Fruit fly (Drosophila melanogaster) whole organism, embryonic: ENCODE measurements around the gene CG9672.
A peak's percentile ranks its signal among the peaks of the same experiment; 100 is the strongest.

Source experiments
- ATbp ChIP-seq: fragments of 200-800 bp; sonication (Bioruptor generic); optimal IDR thresholded peaks from 2 replicates; lab custom pipeline; 2017; ENCODE audit warnings: missing biosample characterization, mild to moderate bottlenecking, missing genetic modification characterization, missing genetic modification reagents
- Abd-B ChIP-seq: fragments of 200-800 bp; sonication (Bioruptor generic); optimal IDR thresholded peaks from 2 replicates; lab custom pipeline; 2018; ENCODE audit warnings: missing biosample characterization, mild to moderate bottlenecking, missing genetic modification characterization, moderate library complexity
- Adf1 ChIP-seq: fragments of 200-800 bp; sonication (Bioruptor generic); IDR thresholded peaks from 2 replicates; pipeline ENCODE4 v1.3.6; 2022; ENCODE audit warnings: missing biosample characterization, missing genetic modification characterization
- Atf3 ChIP-seq: fragments of 200-800 bp; sonication (Bioruptor generic); optimal IDR thresholded peaks from 3 replicates; lab custom pipeline; 2016; ENCODE audit warnings: missing biosample characterization, missing genetic modification characterization
- B-H2 ChIP-seq: fragments of 200-800 bp; sonication (Bioruptor generic); optimal IDR thresholded peaks from 2 replicates; lab custom pipeline; 2018; ENCODE audit warnings: missing biosample characterization, mild to moderate bottlenecking, missing genetic modification characterization
- CG11560 ChIP-seq: fragments of 200-800 bp; sonication (Bioruptor generic); IDR thresholded peaks from 3 replicates; pipeline ENCODE4 v1.3.6; 2022; ENCODE audit warnings: missing biosample characterization, missing genetic modification characterization
- CG12155 ChIP-seq: fragments of 200-800 bp; sonication (Bioruptor generic); optimal IDR thresholded peaks from 3 replicates; lab custom pipeline; 2016; ENCODE audit warnings: missing biosample characterization, missing genetic modification characterization
- CG12942 ChIP-seq: fragments of 200-800 bp; sonication (Bioruptor generic); optimal IDR thresholded peaks from 3 replicates; lab custom pipeline; 2016; ENCODE audit warnings: missing biosample characterization, missing genetic modification characterization
- CG15479 ChIP-seq: fragments of 200-800 bp; sonication (Bioruptor generic); optimal IDR thresholded peaks from 3 replicates; lab custom pipeline; 2019; ENCODE audit warnings: missing biosample characterization, mild to moderate bottlenecking, missing genetic modification characterization, moderate library complexity
- CG1603 ChIP-seq: fragments of 200-800 bp; sonication (Bioruptor generic); optimal IDR thresholded peaks from 2 replicates; lab custom pipeline; 2019; ENCODE audit warnings: missing biosample characterization, mild to moderate bottlenecking, missing genetic modification characterization, moderate library complexity
- CG18619 ChIP-seq: fragments of 200-800 bp; sonication (Bioruptor generic); optimal IDR thresholded peaks from 3 replicates; lab custom pipeline; 2017; ENCODE audit warnings: missing biosample characterization, mild to moderate bottlenecking, missing genetic modification characterization
- CG2678 ChIP-seq: fragments of 200-800 bp; sonication (Bioruptor generic); optimal IDR thresholded peaks from 3 replicates; lab custom pipeline; 2019; ENCODE audit warnings: missing biosample characterization, mild to moderate bottlenecking, missing genetic modification characterization, moderate library complexity
- CG2712 ChIP-seq: fragments of 200-800 bp; optimal IDR thresholded peaks from 3 replicates; lab custom pipeline; 2019; ENCODE audit warnings: missing biosample characterization, mild to moderate bottlenecking, missing genetic modification characterization, moderate library complexity
- CG30020 ChIP-seq: fragments of 200-800 bp; optimal IDR thresholded peaks from 2 replicates; lab custom pipeline; 2019; ENCODE audit warnings: missing biosample characterization, mild to moderate bottlenecking, missing genetic modification characterization, moderate library complexity
- CG31224 ChIP-seq: fragments of 200-800 bp; sonication (Bioruptor generic); IDR thresholded peaks from 2 replicates; pipeline ENCODE4 v1.3.6; 2022; ENCODE audit warnings: missing biosample characterization, missing genetic modification characterization
- CG34224 ChIP-seq: fragments of 200-800 bp; sonication (Bioruptor generic); IDR thresholded peaks from 3 replicates; pipeline ENCODE4 v1.3.6; 2022; ENCODE audit warnings: missing biosample characterization, missing genetic modification characterization; ENCODE audit not compliant: partially characterized antibody
- CG5245 ChIP-seq: fragments of 200-800 bp; sonication (Bioruptor generic); optimal IDR thresholded peaks from 3 replicates; lab custom pipeline; 2016; ENCODE audit warnings: missing biosample characterization, missing genetic modification characterization
- CG7372 ChIP-seq: fragments of 200-800 bp; sonication (Bioruptor generic); IDR thresholded peaks from 2 replicates; pipeline ENCODE4 v1.3.6; 2022; ENCODE audit warnings: missing biosample characterization, missing genetic modification characterization
- CG7556 ChIP-seq: fragments of 200-800 bp; sonication (Bioruptor generic); optimal IDR thresholded peaks from 2 replicates; lab custom pipeline; 2017; ENCODE audit warnings: missing biosample characterization, mild to moderate bottlenecking, missing genetic modification characterization
- CG8290 ChIP-seq, 3 experiments: fragments of 200-800 bp; sonication (Bioruptor generic); optimal IDR thresholded peaks; 2 replicates each; lab custom pipeline; 2016 to 2019; ENCODE audit warnings: missing biosample characterization in 3 of 3, missing genetic modification characterization in 3 of 3, mild to moderate bottlenecking in 2 of 3, moderate library complexity in 1 of 3
- CG8944 ChIP-seq: fragments of 200-800 bp; sonication (Bioruptor generic); optimal IDR thresholded peaks from 3 replicates; lab custom pipeline; 2016; ENCODE audit warnings: missing biosample characterization, missing genetic modification characterization
- CG9609 ChIP-seq: fragments of 200-800 bp; sonication (Bioruptor generic); optimal IDR thresholded peaks from 3 replicates; lab custom pipeline; 2016; ENCODE audit warnings: missing biosample characterization, missing genetic modification characterization
- CG9817 ChIP-seq: fragments of 200-800 bp; sonication (Bioruptor generic); optimal IDR thresholded peaks from 2 replicates; lab custom pipeline; 2018; ENCODE audit warnings: missing biosample characterization, mild to moderate bottlenecking, missing genetic modification characterization, moderate library complexity
- CHES-1-like ChIP-seq: fragments of 200-800 bp; sonication (Bioruptor generic); optimal IDR thresholded peaks from 2 replicates; lab custom pipeline; 2016; ENCODE audit warnings: missing biosample characterization, missing genetic modification characterization
- Dfd ChIP-seq, 2 experiments: fragments of >200 bp; optimal IDR thresholded peaks; 2 replicates each; lab custom pipeline; 2017; ENCODE audit warnings: missing biosample characterization in 2 of 2, missing genetic modification characterization in 2 of 2
- Dip2 ChIP-seq: fragments of 200-800 bp; sonication (Bioruptor generic); IDR thresholded peaks from 2 replicates; pipeline ENCODE4 v1.3.6; 2022; ENCODE audit warnings: missing biosample characterization, missing genetic modification characterization
- Eip74EF ChIP-seq, 2 experiments: fragments of 200-800 bp in 1 of 2; fragments of >200 bp in 1 of 2; sonication (Bioruptor generic) in 1 of 2; optimal IDR thresholded peaks; 2 replicates each; lab custom pipeline; 2017 to 2019; ENCODE audit warnings: missing biosample characterization in 2 of 2, missing genetic modification characterization in 2 of 2, mild to moderate bottlenecking in 1 of 2, moderate library complexity in 1 of 2
- Fer3 ChIP-seq: fragments of 200-800 bp; sonication (Bioruptor generic); optimal IDR thresholded peaks from 2 replicates; lab custom pipeline; 2018; ENCODE audit warnings: missing biosample characterization, mild to moderate bottlenecking, missing genetic modification characterization, moderate library complexity
- Meics ChIP-seq: fragments of 200-800 bp; sonication (Bioruptor generic); optimal IDR thresholded peaks from 2 replicates; lab custom pipeline; 2017; ENCODE audit warnings: missing biosample characterization, mild to moderate bottlenecking, missing genetic modification characterization
- NC2β ChIP-seq: fragments of 200-800 bp; sonication (Bioruptor generic); optimal IDR thresholded peaks from 2 replicates; lab custom pipeline; 2016; ENCODE audit warnings: missing biosample characterization, missing genetic modification characterization
- Ptx1 ChIP-seq: fragments of 200-800 bp; sonication (Bioruptor generic); IDR thresholded peaks from 2 replicates; pipeline ENCODE4 v1.3.6; 2022; ENCODE audit warnings: missing biosample characterization, missing genetic modification characterization
- Sox102F ChIP-seq: fragments of 200-800 bp; sonication (Bioruptor generic); optimal IDR thresholded peaks from 2 replicates; lab custom pipeline; 2018; ENCODE audit warnings: missing biosample characterization, mild to moderate bottlenecking, missing genetic modification characterization, moderate library complexity
- Ssrp ChIP-seq: fragments of 200-800 bp; sonication (Bioruptor generic); optimal IDR thresholded peaks from 2 replicates; lab custom pipeline; 2018; ENCODE audit warnings: missing biosample characterization, mild to moderate bottlenecking, missing genetic modification characterization, moderate library complexity
- Usf ChIP-seq: fragments of 200-800 bp; sonication (Bioruptor generic); optimal IDR thresholded peaks from 2 replicates; lab custom pipeline; 2017; ENCODE audit warnings: missing genotype, missing biosample characterization, missing genetic modification characterization
- YL-1 ChIP-seq: fragments of 200-800 bp; sonication (Bioruptor generic); optimal IDR thresholded peaks from 3 replicates; lab custom pipeline; 2017; ENCODE audit warnings: missing biosample characterization, mild to moderate bottlenecking, missing genetic modification characterization
- ewg ChIP-seq: fragments of 200-800 bp; sonication (Bioruptor generic); optimal IDR thresholded peaks from 3 replicates; lab custom pipeline; 2017; ENCODE audit warnings: mild to moderate bottlenecking, missing biosample characterization, missing genetic modification reagents, missing genetic modification characterization
- inv ChIP-seq: fragments of 200-800 bp; sonication (Bioruptor generic); IDR thresholded peaks from 2 replicates; pipeline ENCODE4 v1.3.6; 2022; ENCODE audit warnings: missing biosample characterization, missing genetic modification characterization; ENCODE audit not compliant: partially characterized antibody
- lmd ChIP-seq: fragments of 200-800 bp; sonication (Bioruptor generic); IDR thresholded peaks from 2 replicates; pipeline ENCODE4 v1.3.6; 2022; ENCODE audit warnings: missing biosample characterization, missing genetic modification characterization
- nerfin-2 ChIP-seq: fragments of 200-800 bp; sonication (Bioruptor generic); IDR thresholded peaks from 2 replicates; pipeline ENCODE4 v1.3.6; 2022; ENCODE audit warnings: missing biosample characterization, missing genetic modification characterization; ENCODE audit not compliant: partially characterized antibody
- prd ChIP-seq, 3 experiments: fragments of >200 bp in 2 of 3; fragments of 200-800 bp in 1 of 3; sonication (Bioruptor generic) in 1 of 3; optimal IDR thresholded peaks in 2 of 3; IDR thresholded peaks in 1 of 3; 2 replicates in 2 of 3; 3 replicates in 1 of 3; pipeline versions ENCODE4 v1.3.6 to Lab custom; 2017 to 2022; ENCODE audit warnings: missing biosample characterization in 1 of 3, missing genetic modification characterization in 1 of 3
- ranshi ChIP-seq: fragments of 200-800 bp; sonication (Bioruptor generic); IDR thresholded peaks from 2 replicates; pipeline ENCODE4 v1.3.6; 2022; ENCODE audit warnings: missing biosample characterization, missing genetic modification characterization
- ro ChIP-seq: fragments of 200-800 bp; sonication (Bioruptor generic); IDR thresholded peaks from 2 replicates; pipeline ENCODE4 v1.3.6; 2022; ENCODE audit warnings: missing biosample characterization, missing genetic modification characterization
- sd ChIP-seq: fragments of 200-800 bp; sonication (Bioruptor generic); optimal IDR thresholded peaks from 3 replicates; lab custom pipeline; 2018; ENCODE audit warnings: missing biosample characterization, mild to moderate bottlenecking, missing genetic modification characterization, moderate library complexity
- slbo ChIP-seq: fragments of 200-800 bp; sonication (Bioruptor generic); IDR thresholded peaks from 2 replicates; pipeline ENCODE4 v1.3.6; 2022; ENCODE audit warnings: missing biosample characterization, missing genetic modification characterization
- tgo ChIP-seq: fragments of 200-800 bp; sonication (Bioruptor generic); IDR thresholded peaks from 3 replicates; pipeline ENCODE4 v1.3.6; 2022; ENCODE audit warnings: missing biosample characterization, missing genetic modification characterization
- wdn ChIP-seq: fragments of 200-800 bp; sonication (Bioruptor generic); IDR thresholded peaks from 2 replicates; pipeline ENCODE4 v1.3.6; 2022; ENCODE audit warnings: missing biosample characterization, missing genetic modification characterization
- zfh2 ChIP-seq: fragments of 200-800 bp; sonication (Bioruptor generic); optimal IDR thresholded peaks from 2 replicates; lab custom pipeline; 2016; ENCODE audit warnings: missing biosample characterization, missing genetic modification characterization

CG9672 gene

DNA sequence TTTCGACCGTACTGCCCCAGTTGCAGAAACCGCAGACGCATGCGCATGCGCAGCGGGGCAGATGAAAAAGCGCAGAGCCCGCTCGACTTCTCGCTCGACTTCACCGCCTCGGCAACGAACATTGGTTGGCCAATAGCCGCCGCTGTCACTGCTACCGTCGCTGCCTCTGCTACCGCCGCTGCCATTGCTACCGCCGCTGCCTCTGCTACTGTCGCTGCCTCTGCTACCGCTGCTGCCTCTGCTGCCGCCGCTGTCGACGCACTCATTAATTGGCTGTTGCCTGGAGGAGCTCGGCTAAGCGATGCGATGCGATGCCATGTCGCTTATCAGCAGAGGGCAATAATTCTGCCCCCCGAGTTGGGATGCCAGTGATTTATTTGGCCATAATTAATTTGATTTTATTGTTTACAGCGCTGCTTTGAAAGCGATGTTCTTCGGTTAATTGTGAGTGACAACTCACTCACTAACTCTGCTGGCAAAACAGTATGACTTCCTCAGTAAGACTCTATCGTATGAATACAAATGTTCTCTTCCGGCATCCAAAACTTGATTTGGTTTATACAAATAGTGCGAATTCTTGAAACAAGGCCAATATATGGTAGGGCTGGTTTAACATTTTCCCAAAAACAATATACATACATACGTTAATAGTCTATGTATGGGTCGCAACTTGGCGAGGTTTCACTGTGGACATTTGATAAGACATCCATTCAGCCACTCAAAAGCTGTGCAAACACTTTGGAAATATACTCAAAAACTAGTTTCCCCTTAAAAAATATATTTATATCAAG lies 35.8 kb downstream of the CG9672 start (continued):
- peak; percentile 3 for TF ChIP-seq CG2712
- no peak for TF ChIP-seq CG15479 (GFP tag; lab: Kevin White, UChicago)
- TF ChIP-seq CG7372: no peak
- TF ChIP-seq CG7556 (GFP tag; lab: Kevin White, UChicago): peak; percentile 20
- peak; percentile 97 for TF ChIP-seq Adf1 (GFP tag; lab: Robert Waterston, UW)
- TF ChIP-seq Meics: peak; percentile 36
- TF ChIP-seq Sox102F (GFP tag; lab: Kevin White, UChicago): peak; percentile 47
- TF ChIP-seq CG5245: no peak
- peak; percentile 17 for TF ChIP-seq Ssrp
- peak; percentile 21 for TF ChIP-seq ewg (GFP tag; lab: Kevin White, UChicago)
- TF ChIP-seq Eip74EF (GFP tag; optimal IDR thresholded peaks at IDR 0.05; lab: Kevin White, UChicago): peak in 1 of 2 experiments; percentile 10
- no peak for TF ChIP-seq YL-1
- no peak for TF ChIP-seq nerfin-2 (GFP tag; lab: Robert Waterston, UW)
- TF ChIP-seq prd (optimal IDR thresholded peaks at IDR 0.05; lab: Kevin White, UChicago): no peak
- 0 out of 3 replicates have a peak, but pooled peaks have one; percentile 16 for TF ChIP-seq prd (GFP tag; IDR thresholded peaks at IDR 0.05; lab: Robert Waterston, UW)
- TF ChIP-seq ATbp (GFP tag; lab: Kevin White, UChicago): peak; percentile 7
- TF ChIP-seq CG18619: no peak
- TF ChIP-seq lmd: peak; percentile 49; the same call in 1 of the 2 replicates
- peak; percentile 45; the same call in 1 of the 2 replicates for TF ChIP-seq Ptx1 (GFP tag; lab: Robert Waterston, UW)
- peak; percentile 38 for TF ChIP-seq zfh2 (GFP tag; lab: Kevin White, UChicago)
- TF ChIP-seq slbo (GFP tag; lab: Robert Waterston, UW): peak; percentile 54; the same call in 1 of the 2 replicates
- TF ChIP-seq Atf3: no peak
- no peak for TF ChIP-seq B-H2
- TF ChIP-seq Abd-B (GFP tag; lab: Kevin White, UChicago): peak; percentile 42
- peak; percentile 32; the same call in 1 of the 2 replicates for TF ChIP-seq ranshi (GFP tag; lab: Robert Waterston, UW)
- no peak for TF ChIP-seq CG9609 (GFP tag; lab: Kevin White, UChicago)
- TF ChIP-seq CG12155 (GFP tag; lab: Kevin White, UChicago): no peak
- TF ChIP-seq CG31224 (GFP tag; lab: Robert Waterston, UW): no peak
- no peak for TF ChIP-seq CG12942 (GFP tag; lab: Kevin White, UChicago)
- no peak for TF ChIP-seq NC2β (GFP tag; lab: Kevin White, UChicago)
- TF ChIP-seq Fer3 (tag; lab: Kevin White, UChicago): peak; percentile 28
- no peak for TF ChIP-seq CG8944 (GFP tag; lab: Kevin White, UChicago)
- no peak for TF ChIP-seq ro (GFP tag; lab: Robert Waterston, UW)
- peak; percentile 4 for TF ChIP-seq sd (tag; lab: Kevin White, UChicago)
- TF ChIP-seq CG30020 (tag; lab: Kevin White, UChicago): no peak
- no peak for TF ChIP-seq wdn (GFP tag; lab: Robert Waterston, UW)
- TF ChIP-seq inv (GFP tag; lab: Robert Waterston, UW): no peak
- no peak for TF ChIP-seq Dip2 (GFP tag; lab: Robert Waterston, UW)
- TF ChIP-seq Usf (GFP tag; lab: Kevin White, UChicago): no peak
- TF ChIP-seq CG8290 (GFP tag; optimal IDR thresholded peaks at IDR 0.05; lab: Kevin White, UChicago): no peak
- peak in 1 of 2 experiments; percentile 64 for TF ChIP-seq CG8290 (tag; optimal IDR thresholded peaks at IDR 0.05; lab: Kevin White, UChicago)
- peak; percentile 8 for TF ChIP-seq CHES-1-like
- TF ChIP-seq Dfd (GFP tag; optimal IDR thresholded peaks at IDR 0.05; lab: Kevin White, UChicago): no peak
- no peak for TF ChIP-seq CG11560 (tag; lab: Robert Waterston, UW)
- TF ChIP-seq CG1603 (tag; lab: Kevin White, UChicago): peak; percentile 56
- peak; percentile 53 for TF ChIP-seq CG2678 (tag; lab: Kevin White, UChicago)
- TF ChIP-seq CG9817 (tag; lab: Kevin White, UChicago): peak; percentile 22
- 0 out of 3 replicates have a peak, but pooled peaks have one; percentile 12 for TF ChIP-seq CG34224 (GFP tag; lab: Robert Waterston, UW)
- 0 out of 3 replicates have a peak, but pooled peaks have one; percentile 13 for TF ChIP-seq tgo (GFP tag; lab: Robert Waterston, UW)
